Fruit fly (Drosophila melanogaster): Measurements from ENCODE around the gene PIG-K.

Gene PIG-K

dm6 chrX:2008953-2009452 lies at the start of gene PIG-K:
PIG-K (minus strand) TSS chrX:2009364.
- no peak for TF ChIP-seq CG17801 (GFP tag; optimal IDR thresholded peaks at IDR 0.05; ENCODE audit: partially characterized antibody)

- TF ChIP-seq CG17801 (GFP tag; optimal IDR thresholded peaks at IDR 0.05; ENCODE audit: partially characterized antibody): peak; percentile 98
Measured at dm6 chrX:2050070-2050899, 41.1 kb upstream of the PIG-K start, which contains the start of gene moody. moody (minus strand) TSS chrX:2050120.

- TF ChIP-seq CG17801 (GFP tag; optimal IDR thresholded peaks at IDR 0.05; ENCODE audit: partially characterized antibody): no peak
Measured at dm6 chrX:2048778-2049686, 39.9 kb upstream of the PIG-K start.

dm6 chrX:2043660-2044397 lies 34.7 kb upstream of the PIG-K start, which contains the start of gene CG4325:
CG4325 (minus strand) TSS chrX:2043818.
- no peak for TF ChIP-seq CG17801 (GFP tag; optimal IDR thresholded peaks at IDR 0.05; ENCODE audit: partially characterized antibody)

- peak; percentile 5 for TF ChIP-seq CG17801 (GFP tag; optimal IDR thresholded peaks at IDR 0.05; ENCODE audit: partially characterized antibody)
Measured at dm6 chrX:2041981-2042847, 33.0 kb upstream of the PIG-K start, which contains the start of the genes Actn and usp. Actn (minus strand) TSS chrX:2042311. usp (minus strand) TSS chrX:2042311.

dm6 chrX:2041312-2041918 lies 32.3 kb upstream of the PIG-K start, which contains the start of gene CG4313:
CG4313 (plus strand) TSS chrX:2041868.
- peak; percentile 70 for TF ChIP-seq CG17801 (GFP tag; optimal IDR thresholded peaks at IDR 0.05; ENCODE audit: partially characterized antibody)

- no peak for TF ChIP-seq CG17801 (GFP tag; optimal IDR thresholded peaks at IDR 0.05; ENCODE audit: partially characterized antibody)
Measured at dm6 chrX:2037605-2038004, 28.4 kb upstream of the PIG-K start.

dm6 chrX:2036800-2037488 lies 27.8 kb upstream of the PIG-K start:
- TF ChIP-seq CG17801 (GFP tag; optimal IDR thresholded peaks at IDR 0.05; ENCODE audit: partially characterized antibody): no peak

- no peak for TF ChIP-seq CG17801 (GFP tag; optimal IDR thresholded peaks at IDR 0.05; ENCODE audit: partially characterized antibody)
Measured at dm6 chrX:2036383-2036782, 27.2 kb upstream of the PIG-K start.

dm6 chrX:2032821-2033436 lies 23.8 kb upstream of the PIG-K start:
- peak; percentile 9 for TF ChIP-seq CG17801 (GFP tag; optimal IDR thresholded peaks at IDR 0.05; ENCODE audit: partially characterized antibody)

dm6 chrX:2032160-2032801 lies 23.1 kb upstream of the PIG-K start:
- TF ChIP-seq CG17801 (GFP tag; optimal IDR thresholded peaks at IDR 0.05; ENCODE audit: partially characterized antibody): no peak

- peak; percentile 6 for TF ChIP-seq CG17801 (GFP tag; optimal IDR thresholded peaks at IDR 0.05; ENCODE audit: partially characterized antibody)
Measured at dm6 chrX:2031308-2031707, 22.1 kb upstream of the PIG-K start.

Measured in ovary, adult (tissue).